Fruit fly (Drosophila melanogaster) whole organism: Measurements from ENCODE around the gene ova.

Source experiments
- CG8478 ChIP-seq: fragments of >200 bp; optimal IDR thresholded peaks from 2 replicates; lab custom pipeline; 2018; ENCODE audit warnings: inconsistent platforms
- Dll ChIP-seq: fragments of >200 bp; optimal IDR thresholded peaks from 2 replicates; lab custom pipeline; 2017
- EcR ChIP-seq, 2 experiments: fragments of >200 bp; optimal IDR thresholded peaks; 2 replicates each; lab custom pipeline; 2017; ENCODE audit warnings: missing biosample characterization in 2 of 2, missing genetic modification characterization in 2 of 2, missing genetic modification reagents in 2 of 2
- pan ChIP-seq: fragments of >200 bp; optimal IDR thresholded peaks from 2 replicates; lab custom pipeline; 2017
- psq ChIP-seq: fragments of >200 bp; optimal IDR thresholded peaks from 2 replicates; lab custom pipeline; 2017
- usp ChIP-seq: fragments of >200 bp; optimal IDR thresholded peaks from 2 replicates; lab custom pipeline; 2017; ENCODE audit warnings: missing biosample characterization, missing genetic modification characterization, mixed read lengths

The ova gene

dm6 chr2L:10231510-10231909 is at the start of gene ova:
Gene ova (minus strand): TSS chr2L:10231692.
- TF ChIP-seq EcR (GFP tag; optimal IDR thresholded peaks at IDR 0.05; lab: Kevin White, UChicago) (no peak), usp (GFP tag; lab: Kevin White, UChicago) (no peak), Dll (lab: Kevin White, UChicago) (no peak), psq (no peak), pan (lab: Kevin White, UChicago) (no peak), CG8478 (lab: Kevin White, UChicago) (no peak)

dm6 chr2L:10280772-10281171 is 49.3 kb upstream of the ova start, which contains the start of gene CG34043:
Gene CG34043 (minus strand): TSS chr2L:10280872.
- TF ChIP-seq usp (GFP tag; lab: Kevin White, UChicago) (no peak), EcR (GFP tag; optimal IDR thresholded peaks at IDR 0.05; lab: Kevin White, UChicago) (no peak), psq (no peak), CG8478 (lab: Kevin White, UChicago) (no peak), Dll (lab: Kevin White, UChicago) (no peak), pan (lab: Kevin White, UChicago) (no peak)

dm6 chr2L:10278658-10279057 is 47.2 kb upstream of the ova start, which contains the start of gene Utx:
Gene Utx (minus strand): TSS chr2L:10278811.
- TF ChIP-seq usp (GFP tag; lab: Kevin White, UChicago) (no peak), psq (no peak), pan (lab: Kevin White, UChicago) (no peak)

- TF ChIP-seq pan (lab: Kevin White, UChicago) (no peak), Dll (lab: Kevin White, UChicago) (no peak), usp (GFP tag; lab: Kevin White, UChicago) (no peak), psq (no peak), CG8478 (lab: Kevin White, UChicago) (no peak), EcR (GFP tag; optimal IDR thresholded peaks at IDR 0.05; lab: Kevin White, UChicago) (no peak)
Measured at dm6 chr2L:10277362-10277761, 45.9 kb upstream of the ova start.

dm6 chr2L:10276846-10277245 is 45.4 kb upstream of the ova start:
- no peak for TF ChIP-seq Dll (lab: Kevin White, UChicago)
- TF ChIP-seq pan (lab: Kevin White, UChicago) = no peak
- TF ChIP-seq CG8478 (lab: Kevin White, UChicago) = no peak
- no peak for TF ChIP-seq EcR (GFP tag; optimal IDR thresholded peaks at IDR 0.05; lab: Kevin White, UChicago)
- no peak for TF ChIP-seq psq

dm6 chr2L:10276436-10276835 is 44.9 kb upstream of the ova start:
- TF ChIP-seq psq (no peak), Dll (lab: Kevin White, UChicago) (no peak), usp (GFP tag; lab: Kevin White, UChicago) (no peak), CG8478 (lab: Kevin White, UChicago) (no peak)

- no peak for TF ChIP-seq psq
- TF ChIP-seq usp (GFP tag; lab: Kevin White, UChicago) = no peak
- no peak for TF ChIP-seq Dll (lab: Kevin White, UChicago)
- no peak for TF ChIP-seq EcR (GFP tag; optimal IDR thresholded peaks at IDR 0.05; lab: Kevin White, UChicago)
- TF ChIP-seq CG8478 (lab: Kevin White, UChicago) = no peak
- no peak for TF ChIP-seq pan (lab: Kevin White, UChicago)
Measured at dm6 chr2L:10272224-10272623, 40.7 kb upstream of the ova start, which contains the start of gene trk. Gene trk (minus strand): TSS chr2L:10272324.

- TF ChIP-seq EcR (GFP tag; optimal IDR thresholded peaks at IDR 0.05; lab: Kevin White, UChicago) (no peak), psq (no peak), usp (GFP tag; lab: Kevin White, UChicago) (no peak)
Measured at dm6 chr2L:10269854-10270253, 38.4 kb upstream of the ova start, which contains the start of gene Mulk. Gene Mulk (plus strand): TSS chr2L:10270051.

- TF ChIP-seq Dll (lab: Kevin White, UChicago) (no peak), psq (no peak), CG8478 (lab: Kevin White, UChicago) (no peak), pan (lab: Kevin White, UChicago) (no peak), EcR (GFP tag; optimal IDR thresholded peaks at IDR 0.05; lab: Kevin White, UChicago) (no peak), usp (GFP tag; lab: Kevin White, UChicago) (no peak)
Measured at dm6 chr2L:10268688-10269087, 37.2 kb upstream of the ova start, which contains the start of gene CG4957. Gene CG4957 (plus strand): TSS chr2L:10268872.

dm6 chr2L:10266511-10266910 is 35.0 kb upstream of the ova start, which contains the start of gene CG4953:
Gene CG4953 (plus strand): TSS chr2L:10266703.
- TF ChIP-seq pan (lab: Kevin White, UChicago) (no peak), CG8478 (lab: Kevin White, UChicago) (no peak), usp (GFP tag; lab: Kevin White, UChicago) (no peak), Dll (lab: Kevin White, UChicago) (no peak), EcR (GFP tag; optimal IDR thresholded peaks at IDR 0.05; lab: Kevin White, UChicago) (no peak), psq (no peak)

dm6 chr2L:10265129-10265528 is 33.6 kb upstream of the ova start, which contains the start of gene Mob3:
Gene Mob3 (plus strand): TSS chr2L:10265336.
- no peak for TF ChIP-seq Dll (lab: Kevin White, UChicago)
- TF ChIP-seq CG8478 (lab: Kevin White, UChicago) = no peak
- no peak for TF ChIP-seq usp (GFP tag; lab: Kevin White, UChicago)
- TF ChIP-seq pan (lab: Kevin White, UChicago) = no peak
- no peak for TF ChIP-seq EcR (GFP tag; optimal IDR thresholded peaks at IDR 0.05; lab: Kevin White, UChicago)
- TF ChIP-seq psq = no peak

dm6 chr2L:10263830-10264634 is 32.5 kb upstream of the ova start, which contains the start of gene REPTOR-BP:
Gene REPTOR-BP (plus strand): TSS chr2L:10264125.
- TF ChIP-seq pan (lab: Kevin White, UChicago) = no peak
- no peak for TF ChIP-seq EcR (GFP tag; optimal IDR thresholded peaks at IDR 0.05; lab: Kevin White, UChicago)
- TF ChIP-seq psq = no peak
- TF ChIP-seq Dll (lab: Kevin White, UChicago) = no peak
- no peak for TF ChIP-seq usp (GFP tag; lab: Kevin White, UChicago)
- no peak for TF ChIP-seq CG8478 (lab: Kevin White, UChicago)
